Worm (Caenorhabditis elegans): Measurements from ENCODE around the gene H08J19.1.

The H08J19.1 gene

ce11 chrX:15617168-15617567 is 25.6 kb upstream of the H08J19.1 start (continued):
- no peak for TF ChIP-seq nhr-102 (tag; optimal IDR thresholded peaks at IDR 0.05)
- no peak for TF ChIP-seq pha-4 (GFP tag; IDR thresholded peaks at IDR 0.05)
- no peak for TF ChIP-seq pha-4 (tag; optimal IDR thresholded peaks at IDR 0.05)
- peak; percentile 40 for TF ChIP-seq mes-2 (tag; optimal IDR thresholded peaks at IDR 0.05; ENCODE audit: poor library complexity, severe bottlenecking)
- no peak for TF ChIP-seq nhr-237 (tag; optimal IDR thresholded peaks at IDR 0.05)
- TF ChIP-seq php-3 (GFP tag; IDR thresholded peaks at IDR 0.05), result no peak
- no peak for TF ChIP-seq arid-1 (GFP tag; conservative IDR thresholded peaks at IDR 0.05)
- TF ChIP-seq set-16 (GFP tag; IDR thresholded peaks at IDR 0.05), result no peak
- TF ChIP-seq Y75B8A.6 (GFP tag; IDR thresholded peaks at IDR 0.05), result no peak
- no peak for TF ChIP-seq zfp-2 (tag; optimal IDR thresholded peaks at IDR 0.05)
- TF ChIP-seq hlh-11 (tag; optimal IDR thresholded peaks at IDR 0.05), result peak; percentile 35
- TF ChIP-seq skn-1 (tag; optimal IDR thresholded peaks at IDR 0.05), result no peak
- no peak for TF ChIP-seq F26F4.8 (GFP tag; conservative IDR thresholded peaks at IDR 0.05)
- TF ChIP-seq ZK546.5 (tag; optimal IDR thresholded peaks at IDR 0.05), result no peak
- TF ChIP-seq mxl-3 (GFP tag; optimal IDR thresholded peaks at IDR 0.05), result no peak
- TF ChIP-seq mep-1 (tag; optimal IDR thresholded peaks at IDR 0.05), result peak; percentile 22
- no peak for TF ChIP-seq dmd-9 (GFP tag; IDR thresholded peaks at IDR 0.05)
- no peak for TF ChIP-seq dmd-8 (GFP tag; IDR thresholded peaks at IDR 0.05)
- TF ChIP-seq daf-19 (GFP tag; conservative IDR thresholded peaks at IDR 0.05), result no peak
- TF ChIP-seq lin-39 (tag; optimal IDR thresholded peaks at IDR 0.05), result no peak
- TF ChIP-seq madf-9 (GFP tag; conservative IDR thresholded peaks at IDR 0.05), result no peak
- TF ChIP-seq ceh-44 (GFP tag; IDR thresholded peaks at IDR 0.05), result no peak
- TF ChIP-seq pqm-1 (tag; optimal IDR thresholded peaks at IDR 0.05), result no peak
- TF ChIP-seq R02D3.7 (tag; optimal IDR thresholded peaks at IDR 0.05), result no peak
- TF ChIP-seq nhr-111 (GFP tag; optimal IDR thresholded peaks at IDR 0.05), result no peak
- no peak for TF ChIP-seq F49E8.2 (tag; optimal IDR thresholded peaks at IDR 0.05; ENCODE audit: borderline replicate concordance)
- no peak for TF ChIP-seq egl-43 (GFP tag; IDR thresholded peaks at IDR 0.05)
- peak; percentile 3 for TF ChIP-seq hlh-30 (tag; optimal IDR thresholded peaks at IDR 0.05; ENCODE audit: insufficient read depth)
- TF ChIP-seq ctbp-1 (GFP tag; IDR thresholded peaks at IDR 0.05), result no peak
- TF ChIP-seq hmg-1.1 (GFP tag; IDR thresholded peaks at IDR 0.05), result no peak; the same call in 1 of the 2 replicates
- TF ChIP-seq madf-5 (GFP tag; IDR thresholded peaks at IDR 0.05), result no peak
- TF ChIP-seq daf-16 (GFP tag; optimal IDR thresholded peaks at IDR 0.05), result no peak
- peak; percentile 4 for TF ChIP-seq daf-16 (tag; optimal IDR thresholded peaks at IDR 0.05)
- no peak for TF ChIP-seq sdz-12 (GFP tag; optimal IDR thresholded peaks at IDR 0.05)
- TF ChIP-seq snpc-4 (tag; optimal IDR thresholded peaks at IDR 0.05), result no peak
- TF ChIP-seq tra-1 (GFP tag; IDR thresholded peaks at IDR 0.05), result no peak
- 0 out of 2 replicates have a peak, but pooled peaks have one; percentile 17 for TF ChIP-seq dmd-6 (GFP tag; IDR thresholded peaks at IDR 0.05)
- TF ChIP-seq lin-15B (tag; optimal IDR thresholded peaks at IDR 0.05), result no peak
- TF ChIP-seq nhr-42 (GFP tag; IDR thresholded peaks at IDR 0.05), result no peak
- TF ChIP-seq unc-62 (GFP tag; optimal IDR thresholded peaks at IDR 0.05 in 1 of 2), result no peak
- TF ChIP-seq unc-62 (tag; optimal IDR thresholded peaks at IDR 0.05), result no peak
- TF ChIP-seq Y48G9A.11 (GFP tag; IDR thresholded peaks at IDR 0.05), result no peak

- TF ChIP-seq Y75B8A.6 (GFP tag; IDR thresholded peaks at IDR 0.05), result no peak
- TF ChIP-seq T26A8.4 (GFP tag; IDR thresholded peaks at IDR 0.05), result peak; percentile 36; the same call in 1 of the 2 replicates
- TF ChIP-seq madf-5 (GFP tag; IDR thresholded peaks at IDR 0.05), result no peak
- TF ChIP-seq nhr-42 (GFP tag; IDR thresholded peaks at IDR 0.05), result 0 out of 2 replicates have a peak, but pooled peaks have one; percentile 24
- no peak for TF ChIP-seq ztf-11 (tag; optimal IDR thresholded peaks at IDR 0.05)
- 0 out of 2 replicates have a peak, but pooled peaks have one; percentile 48 for TF ChIP-seq Y105C5A.15 (GFP tag; IDR thresholded peaks at IDR 0.05)
- peak; percentile 32 for TF ChIP-seq hlh-11 (tag; optimal IDR thresholded peaks at IDR 0.05)
- TF ChIP-seq fkh-10 (GFP tag; optimal IDR thresholded peaks at IDR 0.05), result no peak
- no peak for TF ChIP-seq nhr-111 (GFP tag; optimal IDR thresholded peaks at IDR 0.05)
- TF ChIP-seq dmd-6 (GFP tag; IDR thresholded peaks at IDR 0.05), result peak; percentile 52
- no peak for TF ChIP-seq spr-3 (GFP tag; optimal IDR thresholded peaks at IDR 0.05)
- TF ChIP-seq mdl-1 (tag; optimal IDR thresholded peaks at IDR 0.05), result no peak
- TF ChIP-seq lin-1 (GFP tag; IDR thresholded peaks at IDR 0.05), result no peak
- no peak for TF ChIP-seq Y48G9A.11 (GFP tag; IDR thresholded peaks at IDR 0.05)
- peak; percentile 68 for TF ChIP-seq snpc-1.2 (GFP tag; IDR thresholded peaks at IDR 0.05)
- no peak for TF ChIP-seq ztf-7 (tag; optimal IDR thresholded peaks at IDR 0.05)
- TF ChIP-seq pha-4 (GFP tag; IDR thresholded peaks at IDR 0.05), result peak; percentile 68; the same call in 1 of the 2 replicates
- no peak for TF ChIP-seq pha-4 (tag; optimal IDR thresholded peaks at IDR 0.05)
- TF ChIP-seq ceh-82 (tag; optimal IDR thresholded peaks at IDR 0.05), result no peak
These were observed 23.5 kb upstream of the H08J19.1 start for ce11 chrX:15619273-15619672.
